Fruit fly (Drosophila melanogaster): ENCODE results near the gene CG14454.

DNA sequence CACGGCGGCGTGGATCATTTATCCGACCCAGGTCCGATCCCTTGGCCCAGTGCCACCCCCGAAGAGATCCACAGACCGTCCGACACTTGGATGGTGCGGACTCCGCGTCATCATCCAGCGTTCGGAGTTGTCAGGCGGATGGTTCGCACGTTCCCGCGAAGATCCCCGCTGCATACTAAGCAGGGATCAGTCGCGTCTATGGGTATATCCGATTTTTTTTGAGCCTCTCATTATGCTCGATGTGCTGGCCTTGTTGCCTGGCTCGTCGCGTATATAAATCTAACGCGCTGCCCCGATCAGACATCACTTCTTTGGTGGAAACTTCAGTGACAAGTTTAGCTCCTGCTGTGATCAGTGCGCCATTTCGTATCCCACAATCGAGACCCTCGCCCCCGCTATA is 19.5 kb upstream of the CG14454 start, which contains the start of gene CG11370:
- TF ChIP-seq pan (optimal IDR thresholded peaks at IDR 0.05), result no peak
- TF ChIP-seq CG8478 (optimal IDR thresholded peaks at IDR 0.05), result no peak

All from whole organism.